Fruit fly (Drosophila melanogaster): ENCODE data around the gene CG8661.

dm6 chrX:17282196-17282595, 2.1 kb downstream of the CG8661 start, which contains the start of gene CG5445:
- TF ChIP-seq Hr39 (GFP tag; optimal IDR thresholded peaks at IDR 0.05) (no peak), CG16779 (tag; optimal IDR thresholded peaks at IDR 0.05) (no peak), OdsH (GFP tag; optimal IDR thresholded peaks at IDR 0.05) (no peak), topi (GFP tag; optimal IDR thresholded peaks at IDR 0.05) (no peak), Eip93F (GFP tag; optimal IDR thresholded peaks at IDR 0.05) (no peak), acj6 (GFP tag; optimal IDR thresholded peaks at IDR 0.05) (no peak), CG10669 (GFP tag; optimal IDR thresholded peaks at IDR 0.05) (no peak), Gug (GFP tag; IDR thresholded peaks at IDR 0.05) (no peak), Lpt (GFP tag; optimal IDR thresholded peaks at IDR 0.05) (no peak), lz (GFP tag; optimal IDR thresholded peaks at IDR 0.05) (no peak), CG31627 (GFP tag; optimal IDR thresholded peaks at IDR 0.05) (no peak), Blimp-1 (GFP tag; optimal IDR thresholded peaks at IDR 0.05) (no peak), pdm3 (GFP tag; optimal IDR thresholded peaks at IDR 0.05) (no peak)

Data from whole organism, prepupa.